Fruit fly (Drosophila melanogaster) whole organism, embryonic: ENCODE measurements around the gene Zir.

ENCODE experiments used
- Aef1 ChIP-seq: fragments of 200-800 bp; sonication (Bioruptor generic); IDR thresholded peaks from 3 replicates; pipeline ENCODE4 v1.3.6; 2022; ENCODE audit warnings: missing biosample characterization, missing genetic modification characterization
- CG10267 ChIP-seq: fragments of 200-800 bp; sonication (Bioruptor generic); optimal IDR thresholded peaks from 2 replicates; lab custom pipeline; 2018; ENCODE audit warnings: missing biosample characterization, mild to moderate bottlenecking, missing genetic modification characterization, moderate library complexity
- CG12236 ChIP-seq: fragments of 200-800 bp; sonication (Bioruptor generic); optimal IDR thresholded peaks from 2 replicates; lab custom pipeline; 2016; ENCODE audit warnings: missing biosample characterization, missing genetic modification characterization
- CG12299 ChIP-seq: fragments of 200-800 bp; sonication (Bioruptor generic); optimal IDR thresholded peaks from 2 replicates; lab custom pipeline; 2018; ENCODE audit warnings: missing biosample characterization, mild to moderate bottlenecking, missing genetic modification characterization
- CG13424 ChIP-seq: fragments of 200-800 bp; sonication (Bioruptor generic); optimal IDR thresholded peaks from 2 replicates; lab custom pipeline; 2019; ENCODE audit warnings: missing biosample characterization, mild to moderate bottlenecking, missing genetic modification characterization, moderate library complexity
- CG17802 ChIP-seq: fragments of 200-800 bp; sonication (Bioruptor generic); optimal IDR thresholded peaks from 2 replicates; lab custom pipeline; 2018; ENCODE audit warnings: missing biosample characterization, mild to moderate bottlenecking, missing genetic modification characterization, moderate library complexity
- CG17829 ChIP-seq: fragments of 200-800 bp; optimal IDR thresholded peaks from 2 replicates; lab custom pipeline; 2019; ENCODE audit warnings: missing biosample characterization, mild to moderate bottlenecking, missing genetic modification characterization, moderate library complexity
- CG18011 ChIP-seq: fragments of 200-800 bp; sonication (Bioruptor generic); optimal IDR thresholded peaks from 2 replicates; lab custom pipeline; 2017; ENCODE audit warnings: missing biosample characterization, missing genetic modification characterization, mild to moderate bottlenecking, moderate library complexity, missing genotype
- CG2202 ChIP-seq: fragments of 200-800 bp; sonication (Bioruptor generic); optimal IDR thresholded peaks from 2 replicates; lab custom pipeline; 2018; ENCODE audit warnings: missing biosample characterization, mild to moderate bottlenecking, missing genetic modification characterization
- CG2712 ChIP-seq: fragments of 200-800 bp; optimal IDR thresholded peaks from 3 replicates; lab custom pipeline; 2019; ENCODE audit warnings: missing biosample characterization, mild to moderate bottlenecking, missing genetic modification characterization, moderate library complexity
- CG30020 ChIP-seq: fragments of 200-800 bp; optimal IDR thresholded peaks from 2 replicates; lab custom pipeline; 2019; ENCODE audit warnings: missing biosample characterization, mild to moderate bottlenecking, missing genetic modification characterization, moderate library complexity
- CG31365 ChIP-seq: fragments of 200-800 bp; sonication (Bioruptor generic); optimal IDR thresholded peaks from 2 replicates; lab custom pipeline; 2018; ENCODE audit warnings: missing biosample characterization, mild to moderate bottlenecking, missing genetic modification characterization
- CG33557 ChIP-seq: fragments of 200-800 bp; sonication (Bioruptor generic); optimal IDR thresholded peaks from 2 replicates; lab custom pipeline; 2019; ENCODE audit warnings: missing biosample characterization, mild to moderate bottlenecking, missing genetic modification characterization, moderate library complexity
- CG5245 ChIP-seq: fragments of 200-800 bp; sonication (Bioruptor generic); optimal IDR thresholded peaks from 3 replicates; lab custom pipeline; 2016; ENCODE audit warnings: missing biosample characterization, missing genetic modification characterization
- CG6175 ChIP-seq: fragments of 200-800 bp; sonication (Bioruptor generic); IDR thresholded peaks from 3 replicates; pipeline ENCODE4 v1.3.6; 2022; ENCODE audit warnings: missing biosample characterization, missing genetic modification characterization
- CG6689 ChIP-seq: fragments of 200-800 bp; sonication (Bioruptor generic); IDR thresholded peaks from 2 replicates; pipeline ENCODE4 v1.3.6; 2022; ENCODE audit warnings: missing biosample characterization, missing genetic modification characterization
- CG9932 ChIP-seq: fragments of 200-800 bp; sonication (Bioruptor generic); IDR thresholded peaks from 2 replicates; pipeline ENCODE4 v1.3.6; 2022; ENCODE audit warnings: missing biosample characterization, missing genetic modification characterization
- CHES-1-like ChIP-seq: fragments of 200-800 bp; sonication (Bioruptor generic); optimal IDR thresholded peaks from 2 replicates; lab custom pipeline; 2016; ENCODE audit warnings: missing biosample characterization, missing genetic modification characterization
- Camta ChIP-seq: fragments of 200-800 bp; sonication (Bioruptor generic); optimal IDR thresholded peaks from 2 replicates; lab custom pipeline; 2016; ENCODE audit warnings: missing biosample characterization, missing genetic modification characterization
- Chrac-16 ChIP-seq: fragments of 200-800 bp; sonication (Bioruptor generic); optimal IDR thresholded peaks from 3 replicates; lab custom pipeline; 2016; ENCODE audit warnings: missing biosample characterization, missing genetic modification characterization
- CrebB ChIP-seq: fragments of 200-800 bp; sonication (Bioruptor generic); optimal IDR thresholded peaks from 3 replicates; lab custom pipeline; 2018; ENCODE audit warnings: missing biosample characterization, mild to moderate bottlenecking, missing genetic modification characterization
- Dek ChIP-seq: fragments of 200-800 bp; sonication (Bioruptor generic); optimal IDR thresholded peaks from 3 replicates; lab custom pipeline; 2019; ENCODE audit warnings: missing biosample characterization, mild to moderate bottlenecking, missing genetic modification characterization, moderate library complexity
- Dip2 ChIP-seq: fragments of 200-800 bp; sonication (Bioruptor generic); IDR thresholded peaks from 2 replicates; pipeline ENCODE4 v1.3.6; 2022; ENCODE audit warnings: missing biosample characterization, missing genetic modification characterization
- Doc3 ChIP-seq: fragments of 200-800 bp; sonication (Bioruptor generic); IDR thresholded peaks from 3 replicates; pipeline ENCODE4 v1.3.6; 2022; ENCODE audit warnings: missing biosample characterization, missing genetic modification characterization; ENCODE audit not compliant: partially characterized antibody
- E2f1 ChIP-seq: fragments of 200-800 bp; sonication (Bioruptor generic); IDR thresholded peaks from 2 replicates; pipeline ENCODE4 v1.3.6; 2022; ENCODE audit warnings: missing biosample characterization, missing genetic modification characterization
- ERR ChIP-seq: fragments of 200-800 bp; sonication (Bioruptor generic); optimal IDR thresholded peaks from 2 replicates; lab custom pipeline; 2016; ENCODE audit warnings: missing biosample characterization, missing genetic modification characterization
- HLH3B ChIP-seq: fragments of 200-800 bp; sonication (Bioruptor generic); IDR thresholded peaks from 2 replicates; pipeline ENCODE4 v1.3.6; 2022; ENCODE audit warnings: missing biosample characterization, missing genetic modification characterization
- HmgD ChIP-seq: fragments of 200-800 bp; sonication (Bioruptor generic); optimal IDR thresholded peaks from 3 replicates; lab custom pipeline; 2016; ENCODE audit warnings: missing biosample characterization, missing genetic modification characterization
- MTF-1 ChIP-seq: fragments of 200-800 bp; sonication (Bioruptor generic); optimal IDR thresholded peaks from 2 replicates; lab custom pipeline; 2018; ENCODE audit warnings: missing biosample characterization, mild to moderate bottlenecking, missing genetic modification characterization, borderline replicate concordance
- NFAT ChIP-seq: fragments of 200-800 bp; sonication (Bioruptor generic); IDR thresholded peaks from 2 replicates; pipeline ENCODE4 v1.3.6; 2022; ENCODE audit warnings: missing biosample characterization, missing genetic modification characterization
- Oaz ChIP-seq: fragments of 200-800 bp; sonication (Bioruptor generic); IDR thresholded peaks from 2 replicates; pipeline ENCODE4 v1.3.6; 2022; ENCODE audit warnings: missing biosample characterization, missing genetic modification characterization
- Pdp1 ChIP-seq, 2 experiments: fragments of 200-800 bp; sonication (Bioruptor generic); optimal IDR thresholded peaks; 3 replicates each; lab custom pipeline; 2016; ENCODE audit warnings: missing biosample characterization in 2 of 2, missing genetic modification characterization in 2 of 2, mild to moderate bottlenecking in 1 of 2, moderate library complexity in 1 of 2
- Six4 ChIP-seq: fragments of 200-800 bp; sonication (Bioruptor generic); optimal IDR thresholded peaks from 2 replicates; lab custom pipeline; 2016; ENCODE audit warnings: missing biosample characterization, missing genetic modification characterization
- Sry-δ ChIP-seq: fragments of 200-800 bp; sonication (Bioruptor generic); optimal IDR thresholded peaks from 2 replicates; lab custom pipeline; 2016; ENCODE audit warnings: missing biosample characterization, missing genetic modification characterization
- Usf ChIP-seq: fragments of 200-800 bp; sonication (Bioruptor generic); optimal IDR thresholded peaks from 2 replicates; lab custom pipeline; 2017; ENCODE audit warnings: missing genotype, missing biosample characterization, missing genetic modification characterization
- Xrp1 ChIP-seq: fragments of 200-800 bp; sonication (Bioruptor generic); IDR thresholded peaks from 2 replicates; pipeline ENCODE4 v1.3.6; 2022; ENCODE audit warnings: missing biosample characterization, missing genetic modification characterization
- ase ChIP-seq: fragments of 200-800 bp; sonication (Bioruptor generic); IDR thresholded peaks from 3 replicates; pipeline ENCODE4 v1.3.6; 2022; ENCODE audit warnings: missing biosample characterization, missing genetic modification characterization
- cas ChIP-seq: fragments of 200-800 bp; sonication (Bioruptor generic); IDR thresholded peaks from 2 replicates; pipeline ENCODE4 v1.3.6; 2022; ENCODE audit warnings: missing biosample characterization, missing genetic modification characterization
- cato ChIP-seq: fragments of 200-800 bp; sonication (Bioruptor generic); optimal IDR thresholded peaks from 2 replicates; lab custom pipeline; 2016; ENCODE audit warnings: missing biosample characterization, missing genetic modification characterization, borderline replicate concordance
- dm ChIP-seq: fragments of 200-800 bp; sonication (Bioruptor generic); optimal IDR thresholded peaks from 3 replicates; lab custom pipeline; 2016; ENCODE audit warnings: missing biosample characterization, missing genetic modification characterization
- dmrt11E ChIP-seq: fragments of 200-800 bp; sonication (Bioruptor generic); optimal IDR thresholded peaks from 3 replicates; lab custom pipeline; 2018; ENCODE audit warnings: missing biosample characterization, mild to moderate bottlenecking, missing genetic modification characterization, moderate library complexity
- en ChIP-seq: fragments of 200-800 bp; sonication (Bioruptor generic); optimal IDR thresholded peaks from 2 replicates; lab custom pipeline; 2016; ENCODE audit warnings: missing biosample characterization, missing genetic modification characterization
- gfzf ChIP-seq: fragments of 200-800 bp; sonication (Bioruptor generic); optimal IDR thresholded peaks from 2 replicates; lab custom pipeline; 2016; ENCODE audit warnings: missing biosample characterization, mild to moderate bottlenecking, missing genetic modification characterization, moderate library complexity
- h ChIP-seq: fragments of >200 bp; optimal IDR thresholded peaks from 2 replicates; lab custom pipeline; 2017
- hth ChIP-seq: fragments of >200 bp; optimal IDR thresholded peaks from 2 replicates; lab custom pipeline; 2017; ENCODE audit warnings: inconsistent platforms
- jumu ChIP-seq: fragments of 200-800 bp; sonication (Bioruptor generic); optimal IDR thresholded peaks from 3 replicates; lab custom pipeline; 2016; ENCODE audit warnings: missing biosample characterization, missing genetic modification characterization
- maf-S ChIP-seq: fragments of 200-800 bp; sonication (Bioruptor generic); optimal IDR thresholded peaks from 2 replicates; lab custom pipeline; 2016; ENCODE audit warnings: missing biosample characterization, missing genetic modification characterization
- nau ChIP-seq: fragments of 200-800 bp; sonication (Bioruptor generic); optimal IDR thresholded peaks from 3 replicates; lab custom pipeline; 2017; ENCODE audit warnings: missing biosample characterization, mild to moderate bottlenecking, missing genetic modification characterization, missing genetic modification reagents
- repo ChIP-seq: fragments of 200-800 bp; sonication (Bioruptor generic); optimal IDR thresholded peaks from 2 replicates; lab custom pipeline; 2016; ENCODE audit warnings: missing biosample characterization, missing genetic modification characterization
- sim ChIP-seq: fragments of 200-800 bp; sonication (Bioruptor generic); IDR thresholded peaks from 2 replicates; pipeline ENCODE4 v1.3.6; 2022; ENCODE audit warnings: missing biosample characterization, missing genetic modification characterization
- ssp ChIP-seq: fragments of 200-800 bp; sonication (Bioruptor generic); IDR thresholded peaks from 2 replicates; pipeline ENCODE4 v1.3.6; 2022; ENCODE audit warnings: missing biosample characterization, missing genetic modification characterization
- ttk ChIP-seq: fragments of 200-800 bp; sonication (Bioruptor generic); IDR thresholded peaks from 2 replicates; pipeline ENCODE4 v2.1.2; 2022; ENCODE audit warnings: missing biosample characterization, missing genetic modification characterization

Zir gene

DNA sequence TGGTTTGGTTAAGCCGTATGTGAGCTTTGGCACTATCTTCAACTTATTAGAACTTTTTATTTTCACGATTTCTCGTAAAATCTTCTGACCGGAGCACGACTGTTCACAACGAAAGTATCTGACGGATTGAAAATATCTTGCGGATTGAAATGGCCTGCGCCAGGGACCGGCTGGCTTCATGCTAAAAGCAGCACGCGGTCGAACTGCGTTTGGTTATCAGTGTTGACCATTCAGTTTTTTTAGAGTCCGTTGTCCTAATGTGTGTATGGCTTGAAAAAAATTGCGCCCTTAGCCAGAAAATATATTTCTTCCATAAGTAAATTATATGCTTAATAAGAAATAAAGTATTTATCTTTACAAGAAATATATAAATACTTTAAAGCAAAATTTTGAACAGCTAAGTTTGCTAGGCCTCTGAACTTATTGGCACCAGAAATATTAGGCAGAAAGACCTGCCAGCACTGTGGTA, 7.2 kb upstream of the Zir start, which contains the start of gene net (continued):
- no peak for TF ChIP-seq CG18011 (GFP tag; lab: Kevin White, UChicago)
- TF ChIP-seq Dek (tag; lab: Kevin White, UChicago) = peak; percentile 66
- TF ChIP-seq Pdp1 (GFP tag; optimal IDR thresholded peaks at IDR 0.05; lab: Kevin White, UChicago) = no peak
- TF ChIP-seq CG13424 (tag; lab: Kevin White, UChicago) = peak; percentile 85
- TF ChIP-seq Doc3 (GFP tag; lab: Robert Waterston, UW) = no peak
- TF ChIP-seq jumu (GFP tag; lab: Kevin White, UChicago) = no peak
- no peak for TF ChIP-seq HmgD
- TF ChIP-seq Aef1 (GFP tag; lab: Robert Waterston, UW) = no peak
- TF ChIP-seq hth (lab: Kevin White, UChicago) = no peak
- TF ChIP-seq repo (GFP tag; lab: Kevin White, UChicago) = no peak
- 0 out of 2 replicates have a peak, but pooled peaks have one; percentile 35 for TF ChIP-seq CG6689
- peak; percentile 37; the same call in 1 of the 2 replicates for TF ChIP-seq HLH3B
- TF ChIP-seq CG5245 (GFP tag; lab: Kevin White, UChicago) = no peak
- TF ChIP-seq Sry-δ (GFP tag; lab: Kevin White, UChicago) = no peak
- 0 out of 2 replicates have a peak, but pooled peaks have one; percentile 5 for TF ChIP-seq sim (GFP tag; lab: Robert Waterston, UW)
- peak; percentile 15 for TF ChIP-seq CG17802 (tag; lab: Kevin White, UChicago)
- no peak for TF ChIP-seq cas (GFP tag; lab: Robert Waterston, UW)
- no peak for TF ChIP-seq gfzf
- TF ChIP-seq CG6175 (GFP tag; lab: Robert Waterston, UW) = no peak
- peak; percentile 74 for TF ChIP-seq CG9932 (GFP tag; lab: Robert Waterston, UW)
- 0 out of 2 replicates have a peak, but pooled peaks have one; percentile 37 for TF ChIP-seq E2f1 (GFP tag; lab: Robert Waterston, UW)
- TF ChIP-seq CHES-1-like = no peak
- TF ChIP-seq CG2202 (tag; lab: Kevin White, UChicago) = peak; percentile 43
- TF ChIP-seq cato (GFP tag; lab: Kevin White, UChicago) = no peak
- TF ChIP-seq ttk (GFP tag; lab: Robert Waterston, UW) = no peak
- TF ChIP-seq CG17829 = peak; percentile 72
- no peak for TF ChIP-seq Oaz
- TF ChIP-seq maf-S (GFP tag; lab: Kevin White, UChicago) = no peak
- TF ChIP-seq dmrt11E (tag; lab: Kevin White, UChicago) = peak; percentile 65
- TF ChIP-seq nau = peak; percentile 77
- TF ChIP-seq dm = peak; percentile 15
- peak; percentile 30 for TF ChIP-seq CG30020 (tag; lab: Kevin White, UChicago)
- peak; percentile 69 for TF ChIP-seq Xrp1
- TF ChIP-seq NFAT = no peak; the same call in 1 of the 2 replicates
- no peak for TF ChIP-seq CG12236
- no peak for TF ChIP-seq MTF-1
- TF ChIP-seq Camta = no peak
- TF ChIP-seq Usf (GFP tag; lab: Kevin White, UChicago) = no peak
- no peak for TF ChIP-seq en (GFP tag; lab: Kevin White, UChicago)
- TF ChIP-seq ase (GFP tag; lab: Robert Waterston, UW) = no peak
- peak; percentile 11 for TF ChIP-seq CrebB
- peak; percentile 80 for TF ChIP-seq CG2712
- peak; percentile 62 for TF ChIP-seq CG10267 (tag; lab: Kevin White, UChicago)
- TF ChIP-seq CG33557 (GFP tag; lab: Kevin White, UChicago) = peak; percentile 73
- TF ChIP-seq ERR (GFP tag; lab: Kevin White, UChicago) = no peak
- TF ChIP-seq ssp (GFP tag; lab: Robert Waterston, UW) = no peak
- peak; percentile 72 for TF ChIP-seq CG12299 (tag; lab: Kevin White, UChicago)
- TF ChIP-seq Dip2 (GFP tag; lab: Robert Waterston, UW) = no peak
- peak; percentile 37 for TF ChIP-seq Chrac-16
- peak; percentile 44 for TF ChIP-seq Six4 (GFP tag; lab: Kevin White, UChicago)
- TF ChIP-seq h = no peak
- TF ChIP-seq CG31365 (tag; lab: Kevin White, UChicago) = no peak
